Worm (Caenorhabditis elegans) whole organism, L4/young adult: ENCODE data around the gene C36A4.10.

Source experiments
- W03F9.2 ChIP-seq: fragments of 150-350 bp; optimal IDR thresholded peaks from 2 replicates; lab custom pipeline; 2014; ENCODE audit warnings: missing biosample characterization, missing genetic modification characterization
- dao-5 ChIP-seq: sonication (generic microtip); optimal IDR thresholded peaks from 2 replicates; lab custom pipeline; 2016; ENCODE audit warnings: missing genotype, missing genetic modification characterization, moderate library complexity, missing compliant biosample characterization
- him-1 ChIP-seq: sonication (generic microtip); optimal IDR thresholded peaks from 2 replicates; lab custom pipeline; 2016; ENCODE audit warnings: missing genotype, missing genetic modification reagents, missing genetic modification characterization, missing compliant biosample characterization

ce11 chrIII:3832291-3832690, 1.0 kb upstream of the C36A4.10 start, which contains the start of gene cyp-25A1:
- no peak for TF ChIP-seq him-1 (tag; lab: Kevin White, UChicago)
- no peak for TF ChIP-seq dao-5 (tag; lab: Kevin White, UChicago)
- no peak for TF ChIP-seq W03F9.2
